Worm (Caenorhabditis elegans): ENCODE measurements around the gene F19G12.3.
A peak's percentile ranks its signal among the peaks of the same experiment; 100 is the strongest.

F19G12.3 gene

ce11 chrX:1456350-1457080 is 31.9 kb downstream of the F19G12.3 start (continued):
- TF ChIP-seq let-526 (GFP tag; IDR thresholded peaks at IDR 0.05) (0 out of 2 replicates have a peak, but pooled peaks have one; percentile 20), mel-28 (tag; optimal IDR thresholded peaks at IDR 0.05; ENCODE audit: borderline replicate concordance) (no peak), aptf-2 (GFP tag; conservative IDR thresholded peaks at IDR 0.05) (no peak), ztf-3 (GFP tag; optimal IDR thresholded peaks at IDR 0.05) (no peak), dpl-1 (GFP tag; optimal IDR thresholded peaks at IDR 0.05) (no peak), Y53F4B.3 (GFP tag; IDR thresholded peaks at IDR 0.05) (no peak), let-607 (tag; optimal IDR thresholded peaks at IDR 0.05) (no peak), B0261.1 (tag; optimal IDR thresholded peaks at IDR 0.05) (no peak), snpc-1.1 (tag; optimal IDR thresholded peaks at IDR 0.05; ENCODE audit: insufficient read depth) (no peak), nhr-80 (tag; optimal IDR thresholded peaks at IDR 0.05) (peak; percentile 58), unc-62 (GFP tag; optimal IDR thresholded peaks at IDR 0.05) (peak; percentile 38), rpc-1 (optimal IDR thresholded peaks at IDR 0.05) (no peak), rpc-1 (tag; optimal IDR thresholded peaks at IDR 0.05) (no peak), tbx-9 (tag; optimal IDR thresholded peaks at IDR 0.05; ENCODE audit: borderline replicate concordance) (no peak), B0035.1 (tag; optimal IDR thresholded peaks at IDR 0.05) (no peak), ceh-79 (tag; optimal IDR thresholded peaks at IDR 0.05) (no peak), F23B12.7 (tag; optimal IDR thresholded peaks at IDR 0.05; ENCODE audit: insufficient read depth) (no peak), bed-1 (GFP tag; IDR thresholded peaks at IDR 0.05) (no peak), Y79H2A.3 (GFP tag; conservative IDR thresholded peaks at IDR 0.05) (no peak), cebp-2 (GFP tag; IDR thresholded peaks at IDR 0.05) (no peak), athp-1 (tag; optimal IDR thresholded peaks at IDR 0.05) (no peak)

- no peak for TF ChIP-seq cebp-2 (GFP tag; IDR thresholded peaks at IDR 0.05)
- TF ChIP-seq F52B5.7 (tag; optimal IDR thresholded peaks at IDR 0.05) = no peak
- no peak for TF ChIP-seq ccch-3 (GFP tag; optimal IDR thresholded peaks at IDR 0.05)
- no peak for TF ChIP-seq ceh-40 (GFP tag; IDR thresholded peaks at IDR 0.05)
Observed at ce11 chrX:1458793-1459192, 34.2 kb downstream of the F19G12.3 start, which contains the start of gene D1005.2. Gene D1005.2 (plus strand): TSS chrX:1459022.

ce11 chrX:1459756-1460155 is 35.1 kb downstream of the F19G12.3 start:
- no peak for TF ChIP-seq Y53F4B.3 (GFP tag; IDR thresholded peaks at IDR 0.05)
- no peak for TF ChIP-seq dpff-1 (tag; optimal IDR thresholded peaks at IDR 0.05)
- TF ChIP-seq ceh-40 (GFP tag; IDR thresholded peaks at IDR 0.05) = no peak
- TF ChIP-seq madf-8 (GFP tag; conservative IDR thresholded peaks at IDR 0.05) = no peak
- no peak for TF ChIP-seq tlf-1 (GFP tag; optimal IDR thresholded peaks at IDR 0.05)
- no peak for TF ChIP-seq ztf-25 (GFP tag; IDR thresholded peaks at IDR 0.05)
- TF ChIP-seq F22D6.2 (tag; optimal IDR thresholded peaks at IDR 0.05) = no peak
- TF ChIP-seq bed-2 (GFP tag; IDR thresholded peaks at IDR 0.05) = no peak
- no peak for TF ChIP-seq F23B12.7 (tag; optimal IDR thresholded peaks at IDR 0.05; ENCODE audit: insufficient read depth)
- TF ChIP-seq cebp-1 (GFP tag; IDR thresholded peaks at IDR 0.05) = no peak
- TF ChIP-seq cebp-1 (tag; optimal IDR thresholded peaks at IDR 0.05) = no peak
- TF ChIP-seq sea-2 (GFP tag; IDR thresholded peaks at IDR 0.05) = no peak
- no peak for TF ChIP-seq lir-1 (GFP tag; conservative IDR thresholded peaks at IDR 0.05)
- no peak for TF ChIP-seq ccch-3 (GFP tag; optimal IDR thresholded peaks at IDR 0.05)
- no peak for TF ChIP-seq ceh-58 (GFP tag; IDR thresholded peaks at IDR 0.05)
- TF ChIP-seq unc-130 (GFP tag; optimal IDR thresholded peaks at IDR 0.05) = no peak
- no peak for TF ChIP-seq nhr-90 (tag; optimal IDR thresholded peaks at IDR 0.05)
- no peak for TF ChIP-seq him-1 (tag; optimal IDR thresholded peaks at IDR 0.05)

Measured in whole organism, young adult.